Fruit fly (Drosophila melanogaster) whole organism, embryonic: ENCODE measurements around the gene CG12521.

Source experiments
- ATbp ChIP-seq: fragments of 200-800 bp; sonication (Bioruptor generic); optimal IDR thresholded peaks from 2 replicates; lab custom pipeline; 2017; ENCODE audit warnings: missing biosample characterization, mild to moderate bottlenecking, missing genetic modification characterization, missing genetic modification reagents
- CG10565 ChIP-seq: fragments of 200-800 bp; sonication (Bioruptor generic); optimal IDR thresholded peaks from 3 replicates; lab custom pipeline; 2016; ENCODE audit warnings: missing biosample characterization, mild to moderate bottlenecking, missing genetic modification characterization
- CG11504 ChIP-seq: fragments of 200-800 bp; sonication (Bioruptor generic); optimal IDR thresholded peaks from 3 replicates; lab custom pipeline; 2019; ENCODE audit warnings: missing biosample characterization, mild to moderate bottlenecking, missing genetic modification characterization, moderate library complexity
- CG12071 ChIP-seq: fragments of 200-800 bp; sonication (Bioruptor generic); optimal IDR thresholded peaks from 3 replicates; lab custom pipeline; 2018; ENCODE audit warnings: missing biosample characterization, mild to moderate bottlenecking, missing genetic modification characterization
- CG12769 ChIP-seq: fragments of 200-800 bp; sonication (Bioruptor generic); optimal IDR thresholded peaks from 2 replicates; lab custom pipeline; 2019; ENCODE audit warnings: missing biosample characterization, mild to moderate bottlenecking, missing genetic modification characterization, moderate library complexity
- CG13287 ChIP-seq: fragments of 200-800 bp; sonication (Bioruptor generic); IDR thresholded peaks from 2 replicates; pipeline ENCODE4 v1.3.6; 2022; ENCODE audit warnings: missing biosample characterization, missing genetic modification characterization; ENCODE audit not compliant: partially characterized antibody
- CG14860 ChIP-seq: fragments of 200-800 bp; sonication (Bioruptor generic); IDR thresholded peaks from 3 replicates; pipeline ENCODE4 v1.3.6; 2022; ENCODE audit warnings: missing biosample characterization, missing genetic modification characterization; ENCODE audit not compliant: partially characterized antibody
- CG14965 ChIP-seq: fragments of 200-800 bp; sonication (Bioruptor generic); optimal IDR thresholded peaks from 2 replicates; lab custom pipeline; 2016; ENCODE audit warnings: missing biosample characterization, missing genetic modification characterization, borderline replicate concordance
- CG16779 ChIP-seq: fragments of 200-800 bp; sonication (Bioruptor generic); IDR thresholded peaks from 2 replicates; pipeline ENCODE4 v1.3.6; 2022; ENCODE audit warnings: missing biosample characterization, missing genetic modification characterization
- CG16813 ChIP-seq: fragments of 200-800 bp; sonication (Bioruptor generic); IDR thresholded peaks from 3 replicates; pipeline ENCODE4 v1.3.6; 2022; ENCODE audit warnings: missing biosample characterization, missing genetic modification characterization; ENCODE audit not compliant: partially characterized antibody
- CG16863 ChIP-seq: fragments of 200-800 bp; sonication (Bioruptor generic); optimal IDR thresholded peaks from 3 replicates; lab custom pipeline; 2016; ENCODE audit warnings: missing biosample characterization, missing genetic modification characterization
- CG2129 ChIP-seq: fragments of 200-800 bp; sonication (Bioruptor generic); IDR thresholded peaks from 2 replicates; pipeline ENCODE4 v1.3.6; 2022; ENCODE audit warnings: missing biosample characterization, missing genetic modification characterization; ENCODE audit not compliant: partially characterized antibody
- CG2678 ChIP-seq: fragments of 200-800 bp; sonication (Bioruptor generic); optimal IDR thresholded peaks from 3 replicates; lab custom pipeline; 2019; ENCODE audit warnings: missing biosample characterization, mild to moderate bottlenecking, missing genetic modification characterization, moderate library complexity
- CG31388 ChIP-seq: fragments of 200-800 bp; sonication (Bioruptor generic); optimal IDR thresholded peaks from 2 replicates; lab custom pipeline; 2016; ENCODE audit warnings: missing biosample characterization, missing genetic modification characterization
- CG33213 ChIP-seq: fragments of 200-800 bp; sonication (Bioruptor generic); optimal IDR thresholded peaks from 3 replicates; lab custom pipeline; 2016; ENCODE audit warnings: missing biosample characterization, missing genetic modification characterization
- CG34224 ChIP-seq: fragments of 200-800 bp; sonication (Bioruptor generic); IDR thresholded peaks from 3 replicates; pipeline ENCODE4 v1.3.6; 2022; ENCODE audit warnings: missing biosample characterization, missing genetic modification characterization; ENCODE audit not compliant: partially characterized antibody
- CG34422 ChIP-seq: fragments of 200-800 bp; sonication (Bioruptor generic); IDR thresholded peaks from 3 replicates; pipeline ENCODE4 v1.3.6; 2022; ENCODE audit warnings: missing biosample characterization, missing genetic modification characterization
- CG4328 ChIP-seq: fragments of 200-800 bp; sonication (Bioruptor generic); optimal IDR thresholded peaks from 3 replicates; lab custom pipeline; 2017; ENCODE audit warnings: missing biosample characterization, missing genetic modification reagents, missing genetic modification characterization
- CG43689 ChIP-seq: fragments of 200-800 bp; sonication (Bioruptor generic); IDR thresholded peaks from 2 replicates; pipeline ENCODE4 v1.3.6; 2022; ENCODE audit warnings: missing biosample characterization, missing genetic modification characterization
- CG4707 ChIP-seq: fragments of 200-800 bp; sonication (Bioruptor generic); optimal IDR thresholded peaks from 2 replicates; lab custom pipeline; 2018; ENCODE audit warnings: missing biosample characterization, mild to moderate bottlenecking, missing genetic modification characterization, moderate library complexity
- CG6689 ChIP-seq: fragments of 200-800 bp; sonication (Bioruptor generic); IDR thresholded peaks from 2 replicates; pipeline ENCODE4 v1.3.6; 2022; ENCODE audit warnings: missing biosample characterization, missing genetic modification characterization
- CG8944 ChIP-seq: fragments of 200-800 bp; sonication (Bioruptor generic); optimal IDR thresholded peaks from 3 replicates; lab custom pipeline; 2016; ENCODE audit warnings: missing biosample characterization, missing genetic modification characterization
- CG9437 ChIP-seq: fragments of 200-800 bp; sonication (Bioruptor generic); optimal IDR thresholded peaks from 2 replicates; lab custom pipeline; 2018; ENCODE audit warnings: missing biosample characterization, mild to moderate bottlenecking, missing genetic modification characterization
- CG9797 ChIP-seq: fragments of 200-800 bp; sonication (Bioruptor generic); optimal IDR thresholded peaks from 3 replicates; lab custom pipeline; 2018; ENCODE audit warnings: missing biosample characterization, mild to moderate bottlenecking, missing genetic modification characterization
- CG9876 ChIP-seq: fragments of 200-800 bp; sonication (Bioruptor generic); optimal IDR thresholded peaks from 2 replicates; lab custom pipeline; 2016; ENCODE audit warnings: missing biosample characterization, missing genetic modification characterization
- D19B ChIP-seq: fragments of 200-800 bp; sonication (Bioruptor generic); optimal IDR thresholded peaks from 2 replicates; lab custom pipeline; 2017; ENCODE audit warnings: missing biosample characterization, mild to moderate bottlenecking, missing genetic modification characterization
- Dip2 ChIP-seq: fragments of 200-800 bp; sonication (Bioruptor generic); IDR thresholded peaks from 2 replicates; pipeline ENCODE4 v1.3.6; 2022; ENCODE audit warnings: missing biosample characterization, missing genetic modification characterization
- Dp ChIP-seq: fragments of 200-800 bp; sonication (Bioruptor generic); optimal IDR thresholded peaks from 2 replicates; lab custom pipeline; 2018; ENCODE audit warnings: missing biosample characterization, mild to moderate bottlenecking, missing genetic modification characterization, moderate library complexity
- MESR4 ChIP-seq: fragments of 200-800 bp; sonication (Bioruptor generic); optimal IDR thresholded peaks from 2 replicates; lab custom pipeline; 2018; ENCODE audit warnings: missing biosample characterization, mild to moderate bottlenecking, missing genetic modification characterization, moderate library complexity
- Neu2 ChIP-seq: fragments of 200-800 bp; sonication (Bioruptor generic); optimal IDR thresholded peaks from 3 replicates; lab custom pipeline; 2016; ENCODE audit warnings: missing biosample characterization, missing genetic modification characterization, borderline replicate concordance
- amos ChIP-seq: fragments of 200-800 bp; sonication (Bioruptor generic); IDR thresholded peaks from 2 replicates; pipeline ENCODE4 v1.3.6; 2022; ENCODE audit warnings: missing biosample characterization, missing genetic modification characterization; ENCODE audit not compliant: partially characterized antibody
- ap ChIP-seq: fragments of 200-800 bp; sonication (Bioruptor generic); IDR thresholded peaks from 2 replicates; pipeline ENCODE4 v1.3.6; 2022; ENCODE audit warnings: missing biosample characterization, missing genetic modification characterization
- bcd ChIP-seq: fragments of 200-800 bp; sonication (Bioruptor generic); optimal IDR thresholded peaks from 2 replicates; lab custom pipeline; 2017; ENCODE audit warnings: missing biosample characterization, mild to moderate bottlenecking, missing genetic modification characterization
- br ChIP-seq: fragments of >200 bp; optimal IDR thresholded peaks from 2 replicates; lab custom pipeline; 2017
- crp ChIP-seq, 2 experiments: fragments of 200-800 bp; sonication (Bioruptor generic); optimal IDR thresholded peaks; 2 replicates in 1 of 2; 3 replicates in 1 of 2; lab custom pipeline; 2017; ENCODE audit warnings: missing biosample characterization in 2 of 2, missing genetic modification characterization in 2 of 2, mild to moderate bottlenecking in 1 of 2, moderate library complexity in 1 of 2
- dpn ChIP-seq, 2 experiments: fragments of 200-800 bp; sonication (Bioruptor generic); optimal IDR thresholded peaks; 3 replicates each; lab custom pipeline; 2016; ENCODE audit warnings: missing biosample characterization in 2 of 2, missing genetic modification characterization in 2 of 2
- exex ChIP-seq: fragments of 200-800 bp; sonication (Bioruptor generic); optimal IDR thresholded peaks from 4 replicates; lab custom pipeline; 2018; ENCODE audit warnings: missing biosample characterization, mild to moderate bottlenecking, missing genetic modification characterization, moderate library complexity
- ftz-f1 ChIP-seq: fragments of 200-800 bp; sonication (Bioruptor generic); optimal IDR thresholded peaks from 2 replicates; lab custom pipeline; 2016; ENCODE audit warnings: missing biosample characterization, missing genetic modification characterization
- gt ChIP-seq: fragments of 200-800 bp; sonication (Bioruptor generic); IDR thresholded peaks from 2 replicates; pipeline ENCODE4 v1.3.6; 2022; ENCODE audit warnings: missing biosample characterization, missing genetic modification characterization
- hbn ChIP-seq: fragments of 200-800 bp; sonication (Bioruptor generic); IDR thresholded peaks from 2 replicates; pipeline ENCODE4 v1.3.6; 2022; ENCODE audit warnings: missing biosample characterization, missing genetic modification characterization; ENCODE audit not compliant: partially characterized antibody
- hkb ChIP-seq, 2 experiments: fragments of 200-800 bp in 1 of 2; fragments of >200 bp in 1 of 2; sonication (Bioruptor generic) in 1 of 2; IDR thresholded peaks in 1 of 2; optimal IDR thresholded peaks in 1 of 2; 2 replicates each; pipeline versions ENCODE4 v1.3.6 to Lab custom; 2017 to 2022; ENCODE audit warnings: missing biosample characterization in 1 of 2, missing genetic modification characterization in 1 of 2
- ind ChIP-seq: fragments of 200-800 bp; sonication (Bioruptor generic); optimal IDR thresholded peaks from 3 replicates; lab custom pipeline; 2016; ENCODE audit warnings: missing biosample characterization, missing genetic modification characterization
- insv ChIP-seq, 2 experiments: fragments of 200-800 bp; sonication (Bioruptor generic); optimal IDR thresholded peaks; 3 replicates each; lab custom pipeline; 2016 to 2018; ENCODE audit warnings: missing biosample characterization in 2 of 2, missing genetic modification characterization in 2 of 2
- lilli ChIP-seq: fragments of 200-800 bp; sonication (Bioruptor generic); optimal IDR thresholded peaks from 3 replicates; lab custom pipeline; 2016; ENCODE audit warnings: missing biosample characterization, missing genetic modification characterization
- sens ChIP-seq: fragments of 200-800 bp; sonication (Bioruptor generic); peaks from one replicate; lab custom pipeline; 2016; ENCODE audit warnings: missing biosample characterization, missing genetic modification characterization
- sna ChIP-seq: fragments of 200-800 bp; sonication (Bioruptor generic); IDR thresholded peaks from 2 replicates; pipeline ENCODE4 v1.3.6; 2022; ENCODE audit warnings: missing biosample characterization, missing genetic modification characterization; ENCODE audit not compliant: partially characterized antibody
- tup ChIP-seq: fragments of 200-800 bp; sonication (Bioruptor generic); optimal IDR thresholded peaks from 2 replicates; lab custom pipeline; 2016; ENCODE audit warnings: missing biosample characterization, mild to moderate bottlenecking, missing genetic modification characterization, moderate library complexity
- vvl ChIP-seq: fragments of 200-800 bp; sonication (Bioruptor generic); IDR thresholded peaks from 2 replicates; pipeline ENCODE4 v1.3.6; 2022; ENCODE audit warnings: missing biosample characterization, missing genetic modification characterization
- zen2 ChIP-seq: fragments of 200-800 bp; sonication (Bioruptor generic); IDR thresholded peaks from 3 replicates; pipeline ENCODE4 v1.3.6; 2022; ENCODE audit warnings: missing biosample characterization, missing genetic modification characterization; ENCODE audit not compliant: partially characterized antibody

Gene CG12521

dm6 chr3L:11815220-11815797 lies 32.3 kb downstream of the CG12521 start, which contains the start of gene CG14130 (continued):
- peak; percentile 96 for TF ChIP-seq sna (GFP tag; lab: Robert Waterston, UW)
- peak; percentile 91 for TF ChIP-seq CG14860
- no peak for TF ChIP-seq ATbp
- no peak for TF ChIP-seq CG16779 (GFP tag; lab: Robert Waterston, UW)
- TF ChIP-seq CG13287 = peak; percentile 98
- TF ChIP-seq Dp (GFP tag; lab: Kevin White, UChicago) = peak; percentile 96
- TF ChIP-seq CG4328 (GFP tag; lab: Kevin White, UChicago) = no peak
- no peak for TF ChIP-seq CG16863
- no peak for TF ChIP-seq ind (GFP tag; lab: Kevin White, UChicago)
- TF ChIP-seq CG6689 (GFP tag; lab: Robert Waterston, UW) = no peak
- no peak for TF ChIP-seq hkb (optimal IDR thresholded peaks at IDR 0.05; lab: Kevin White, UChicago)
- TF ChIP-seq hkb (GFP tag; IDR thresholded peaks at IDR 0.05; lab: Robert Waterston, UW) = no peak
- no peak for TF ChIP-seq lilli (GFP tag; lab: Kevin White, UChicago)
- TF ChIP-seq exex (tag; lab: Kevin White, UChicago) = no peak
- TF ChIP-seq CG16813 = peak; percentile 90
- TF ChIP-seq Neu2 (GFP tag; lab: Kevin White, UChicago) = no peak
- TF ChIP-seq zen2 (GFP tag; lab: Robert Waterston, UW) = peak; percentile 96
- no peak for TF ChIP-seq tup (GFP tag; lab: Kevin White, UChicago)
- no peak for TF ChIP-seq CG33213 (GFP tag; lab: Kevin White, UChicago)
- peak; percentile 76 for TF ChIP-seq bcd (GFP tag; lab: Kevin White, UChicago)
- TF ChIP-seq CG12769 (tag; lab: Kevin White, UChicago) = no peak
- no peak for TF ChIP-seq ap (GFP tag; lab: Robert Waterston, UW)
- TF ChIP-seq D19B (GFP tag; lab: Kevin White, UChicago) = no peak
- TF ChIP-seq CG12071 (GFP tag; lab: Kevin White, UChicago) = no peak
- no peak for TF ChIP-seq CG9437 (GFP tag; lab: Kevin White, UChicago)
- no peak for TF ChIP-seq insv (GFP tag; optimal IDR thresholded peaks at IDR 0.05; lab: Kevin White, UChicago)
- peak; percentile 94 for TF ChIP-seq hbn (GFP tag; lab: Robert Waterston, UW)
- TF ChIP-seq gt (GFP tag; lab: Robert Waterston, UW) = no peak
- no peak for TF ChIP-seq CG14965 (GFP tag; lab: Kevin White, UChicago)
- TF ChIP-seq br (lab: Kevin White, UChicago) = no peak
- peak; percentile 94 for TF ChIP-seq CG11504 (tag; lab: Kevin White, UChicago)
- TF ChIP-seq CG2678 (tag; lab: Kevin White, UChicago) = no peak
- TF ChIP-seq CG9797 (GFP tag; lab: Kevin White, UChicago) = peak; percentile 4
- no peak for TF ChIP-seq ftz-f1 (GFP tag; lab: Kevin White, UChicago)
- TF ChIP-seq CG31388 (GFP tag; lab: Kevin White, UChicago) = no peak
- no peak for TF ChIP-seq CG9876 (GFP tag; lab: Kevin White, UChicago)
- TF ChIP-seq CG8944 (GFP tag; lab: Kevin White, UChicago) = no peak
- TF ChIP-seq dpn (GFP tag; optimal IDR thresholded peaks at IDR 0.05; lab: Kevin White, UChicago) = no peak
- TF ChIP-seq vvl = 0 out of 2 replicates have a peak, but pooled peaks have one; percentile 37
- TF ChIP-seq crp (GFP tag; optimal IDR thresholded peaks at IDR 0.05; lab: Kevin White, UChicago) = peak; percentile 50 to 95
- TF ChIP-seq Dip2 (GFP tag; lab: Robert Waterston, UW) = no peak
- TF ChIP-seq CG2129 (GFP tag; lab: Robert Waterston, UW) = peak; percentile 86
- peak; percentile 56; the same call in 1 of the 3 replicates for TF ChIP-seq CG34422 (GFP tag; lab: Robert Waterston, UW)
- TF ChIP-seq CG34224 (GFP tag; lab: Robert Waterston, UW) = peak; percentile 98
- no peak for TF ChIP-seq CG4707 (GFP tag; lab: Kevin White, UChicago)
- no peak for TF ChIP-seq CG43689 (GFP tag; lab: Robert Waterston, UW)
- peak; percentile 10 for TF ChIP-seq MESR4 (GFP tag; lab: Kevin White, UChicago)
- no peak for TF ChIP-seq CG10565
- peak; percentile 91 for TF ChIP-seq amos (GFP tag; lab: Robert Waterston, UW)
- TF ChIP-seq sens = peak; percentile 81
